Worm (Caenorhabditis elegans): ENCODE measurements around the gene nhr-3.

Gene nhr-3

ce11 chrX:14557936-14558554 lies at the start of gene nhr-3:
Gene nhr-3, plus strand, starts transcription at chrX:14558504.
- TF ChIP-seq nhr-11 (tag; optimal IDR thresholded peaks at IDR 0.05) (no peak), pqm-1 (tag; optimal IDR thresholded peaks at IDR 0.05) (peak; percentile 79), lin-39 (tag; optimal IDR thresholded peaks at IDR 0.05) (no peak), ceh-28 (tag; optimal IDR thresholded peaks at IDR 0.05) (peak; percentile 51), elt-3 (tag; optimal IDR thresholded peaks at IDR 0.05) (peak in 2 of 3 experiments; percentile 27 to 53), nhr-23 (tag; optimal IDR thresholded peaks at IDR 0.05) (peak; percentile 48), unc-62 (GFP tag; optimal IDR thresholded peaks at IDR 0.05) (peak; percentile 39), aly-2 (tag; optimal IDR thresholded peaks at IDR 0.05) (no peak), mdl-1 (tag; optimal IDR thresholded peaks at IDR 0.05) (peak; percentile 18), nhr-25 (tag; optimal IDR thresholded peaks at IDR 0.05) (peak; percentile 58), elt-2 (tag; optimal IDR thresholded peaks at IDR 0.05) (peak; percentile 79)

ce11 chrX:14508823-14509259 lies 49.5 kb upstream of the nhr-3 start:
- TF ChIP-seq fos-1 (tag; optimal IDR thresholded peaks at IDR 0.05) (no peak), nhr-23 (tag; optimal IDR thresholded peaks at IDR 0.05) (peak; percentile 90), jun-1 (tag; optimal IDR thresholded peaks at IDR 0.05) (no peak), nhr-25 (tag; optimal IDR thresholded peaks at IDR 0.05) (peak; percentile 82), nfya-1 (tag; optimal IDR thresholded peaks at IDR 0.05; ENCODE audit: insufficient read depth) (peak; percentile 45), lin-15B (tag; optimal IDR thresholded peaks at IDR 0.05) (peak; percentile 12), fkh-10 (GFP tag; optimal IDR thresholded peaks at IDR 0.05) (no peak), lin-39 (tag; optimal IDR thresholded peaks at IDR 0.05) (peak; percentile 58), ceh-28 (tag; optimal IDR thresholded peaks at IDR 0.05) (peak; percentile 62), elt-2 (tag; optimal IDR thresholded peaks at IDR 0.05) (peak; percentile 13), skn-1 (tag; optimal IDR thresholded peaks at IDR 0.05) (no peak), elt-1 (tag; optimal IDR thresholded peaks at IDR 0.05) (peak; percentile 89), elt-3 (tag; optimal IDR thresholded peaks at IDR 0.05) (peak; percentile 45 to 69 (median 60)), egl-27 (tag; optimal IDR thresholded peaks at IDR 0.05) (peak; percentile 15), nhr-11 (tag; optimal IDR thresholded peaks at IDR 0.05) (peak; percentile 59), nhr-43 (tag; optimal IDR thresholded peaks at IDR 0.05; ENCODE audit: poor library complexity, severe bottlenecking) (peak; percentile 61), pha-4 (tag; optimal IDR thresholded peaks at IDR 0.05) (no peak), unc-62 (GFP tag; optimal IDR thresholded peaks at IDR 0.05) (peak; percentile 91), egl-5 (tag; optimal IDR thresholded peaks at IDR 0.05) (peak; percentile 34)

ce11 chrX:14510358-14510757 lies 47.9 kb upstream of the nhr-3 start:
- TF ChIP-seq mml-1 (tag; optimal IDR thresholded peaks at IDR 0.05), result no peak
- TF ChIP-seq R02D3.7 (tag; optimal IDR thresholded peaks at IDR 0.05), result no peak
- TF ChIP-seq nhr-43 (tag; optimal IDR thresholded peaks at IDR 0.05; ENCODE audit: poor library complexity, severe bottlenecking), result no peak
- no peak for TF ChIP-seq fos-1 (tag; optimal IDR thresholded peaks at IDR 0.05)
- TF ChIP-seq lin-15B (tag; optimal IDR thresholded peaks at IDR 0.05), result no peak
- TF ChIP-seq pha-4 (tag; optimal IDR thresholded peaks at IDR 0.05), result no peak

ce11 chrX:14512817-14513216 lies 45.5 kb upstream of the nhr-3 start, which contains the start of gene fbxa-141:
Gene fbxa-141, minus strand, starts transcription at chrX:14512917.
- no peak for TF ChIP-seq egl-27 (tag; optimal IDR thresholded peaks at IDR 0.05)
- TF ChIP-seq elt-1 (tag; optimal IDR thresholded peaks at IDR 0.05), result no peak
- no peak for TF ChIP-seq jun-1 (tag; optimal IDR thresholded peaks at IDR 0.05)
- no peak for TF ChIP-seq nhr-76 (tag; optimal IDR thresholded peaks at IDR 0.05)

- TF ChIP-seq egl-5 (tag; optimal IDR thresholded peaks at IDR 0.05) (peak; percentile 60), lsy-12 (tag; optimal IDR thresholded peaks at IDR 0.05) (no peak), lin-39 (tag; optimal IDR thresholded peaks at IDR 0.05) (peak; percentile 37), pha-4 (tag; optimal IDR thresholded peaks at IDR 0.05) (peak; percentile 12), nfya-1 (tag; optimal IDR thresholded peaks at IDR 0.05; ENCODE audit: insufficient read depth) (peak; percentile 4), ztf-4 (tag; optimal IDR thresholded peaks at IDR 0.05) (no peak), aly-2 (tag; optimal IDR thresholded peaks at IDR 0.05) (no peak), daf-12 (tag; optimal IDR thresholded peaks at IDR 0.05) (no peak)
These were observed 44.8 kb upstream of the nhr-3 start for ce11 chrX:14513462-14513861.

- TF ChIP-seq nhr-67 (tag; optimal IDR thresholded peaks at IDR 0.05), result no peak
- TF ChIP-seq nhr-11 (tag; optimal IDR thresholded peaks at IDR 0.05), result no peak
- no peak for TF ChIP-seq egl-27 (tag; optimal IDR thresholded peaks at IDR 0.05)
- TF ChIP-seq pqm-1 (tag; optimal IDR thresholded peaks at IDR 0.05), result peak; percentile 45
- TF ChIP-seq fos-1 (tag; optimal IDR thresholded peaks at IDR 0.05), result no peak
- TF ChIP-seq nhr-12 (tag; optimal IDR thresholded peaks at IDR 0.05), result no peak
- no peak for TF ChIP-seq ceh-28 (tag; optimal IDR thresholded peaks at IDR 0.05)
- no peak for TF ChIP-seq fkh-10 (GFP tag; optimal IDR thresholded peaks at IDR 0.05)
- TF ChIP-seq elt-2 (tag; optimal IDR thresholded peaks at IDR 0.05), result peak; percentile 62
These were observed 43.3 kb upstream of the nhr-3 start, which contains the start of gene gcsh-1 for ce11 chrX:14515028-14515427. Gene gcsh-1, minus strand, starts transcription at chrX:14515073.
